ENCODE assay signal across 1 fruit fly cellular context in genomic region chr3L:18784562-18784961, dm6.
TF ChIP-seq lines count a peak whose summit lies in the region.

No protein-coding gene starts in this region.

TF ChIP-seq in whole organism, embryonic, 481 proteins besides CTCF, POLR2A, EP300 and RAD21 (continued from another document and continues in another):
- TF ChIP-seq slp2 (GFP tag; optimal IDR thresholded peaks at IDR 0.05; lab: Kevin White, UChicago) = peak; percentile 38
- TF ChIP-seq Med (GFP tag; lab: Kevin White, UChicago) = peak; percentile 93
- TF ChIP-seq slou (GFP tag; optimal IDR thresholded peaks at IDR 0.05; lab: Kevin White, UChicago) = no peak
- TF ChIP-seq Antp (GFP tag; optimal IDR thresholded peaks at IDR 0.05; lab: Kevin White, UChicago) = peak; percentile 13
- TF ChIP-seq unc-4 (GFP tag; IDR thresholded peaks at IDR 0.05; lab: Robert Waterston, UW; ENCODE audit: partially characterized antibody) = no peak
- no peak for TF ChIP-seq CG10654 (GFP tag; optimal IDR thresholded peaks at IDR 0.05; lab: Kevin White, UChicago)
- TF ChIP-seq Awh (GFP tag; IDR thresholded peaks at IDR 0.05; lab: Robert Waterston, UW) = peak; percentile 65
- peak; percentile 57 for TF ChIP-seq CG32772 (GFP tag; IDR thresholded peaks at IDR 0.05; lab: Robert Waterston, UW)
- peak; percentile 58 for TF ChIP-seq CG9609 (GFP tag; optimal IDR thresholded peaks at IDR 0.05; lab: Kevin White, UChicago)
- no peak for TF ChIP-seq z (GFP tag; IDR thresholded peaks at IDR 0.05; lab: Robert Waterston, UW)
- TF ChIP-seq CG12299 (tag; optimal IDR thresholded peaks at IDR 0.05; lab: Kevin White, UChicago) = no peak
- peak; percentile 37 for TF ChIP-seq Sox100B (GFP tag; optimal IDR thresholded peaks at IDR 0.05; lab: Kevin White, UChicago)
- TF ChIP-seq CG13624 (GFP tag; optimal IDR thresholded peaks at IDR 0.05; lab: Kevin White, UChicago) = peak; percentile 52
- peak in 1 of 2 experiments; percentile 8 for TF ChIP-seq Eip74EF (GFP tag; optimal IDR thresholded peaks at IDR 0.05; lab: Kevin White, UChicago)
- peak; percentile 66 for TF ChIP-seq CG13424 (tag; optimal IDR thresholded peaks at IDR 0.05; lab: Kevin White, UChicago)
- TF ChIP-seq Hey (tag; optimal IDR thresholded peaks at IDR 0.05; lab: Kevin White, UChicago) = no peak
- peak; percentile 72 for TF ChIP-seq CG11696 (GFP tag; IDR thresholded peaks at IDR 0.05; lab: Robert Waterston, UW)
- peak; percentile 49 for TF ChIP-seq onecut (GFP tag; IDR thresholded peaks at IDR 0.05; lab: Robert Waterston, UW)
- peak; percentile 48 for TF ChIP-seq caup (GFP tag; optimal IDR thresholded peaks at IDR 0.05; lab: Kevin White, UChicago; ENCODE audit: severe bottlenecking)
- TF ChIP-seq MESR4 (GFP tag; optimal IDR thresholded peaks at IDR 0.05; lab: Kevin White, UChicago) = no peak
- TF ChIP-seq so (GFP tag; IDR thresholded peaks at IDR 0.05; lab: Robert Waterston, UW) = peak; percentile 82; the same call in 2 of the 3 replicates
- TF ChIP-seq sob (GFP tag; IDR thresholded peaks at IDR 0.05; lab: Robert Waterston, UW) = peak; percentile 76; the same call in 1 of the 2 replicates
- no peak for TF ChIP-seq CG1529 (GFP tag; optimal IDR thresholded peaks at IDR 0.05; lab: Kevin White, UChicago)
- peak; percentile 50; the same call in 1 of the 3 replicates for TF ChIP-seq CG14860 (GFP tag; IDR thresholded peaks at IDR 0.05; lab: Robert Waterston, UW; ENCODE audit: partially characterized antibody)
- TF ChIP-seq HLHmδ (GFP tag; optimal IDR thresholded peaks at IDR 0.05; lab: Kevin White, UChicago) = no peak
- no peak for TF ChIP-seq CG15696 (tag; optimal IDR thresholded peaks at IDR 0.05; lab: Kevin White, UChicago)
- no peak for TF ChIP-seq sna (GFP tag; IDR thresholded peaks at IDR 0.05; lab: Robert Waterston, UW; ENCODE audit: partially characterized antibody)
- TF ChIP-seq vnd (GFP tag; IDR thresholded peaks at IDR 0.05; lab: Robert Waterston, UW; ENCODE audit: partially characterized antibody) = no peak
- TF ChIP-seq CG11695 (GFP tag; IDR thresholded peaks at IDR 0.05; lab: Robert Waterston, UW) = peak; percentile 65
- no peak for TF ChIP-seq tup (GFP tag; optimal IDR thresholded peaks at IDR 0.05; lab: Kevin White, UChicago)
- peak; percentile 12 for TF ChIP-seq Ets97D (GFP tag; optimal IDR thresholded peaks at IDR 0.05; lab: Kevin White, UChicago)
- no peak for TF ChIP-seq ato (GFP tag; IDR thresholded peaks at IDR 0.05; lab: Robert Waterston, UW; ENCODE audit: partially characterized antibody)
- TF ChIP-seq dmrt11E (tag; optimal IDR thresholded peaks at IDR 0.05; lab: Kevin White, UChicago) = no peak
- TF ChIP-seq Rx (GFP tag; IDR thresholded peaks at IDR 0.05; lab: Robert Waterston, UW) = peak; percentile 46
- peak; percentile 40; the same call in 1 of the 2 replicates for TF ChIP-seq CG11247 (GFP tag; IDR thresholded peaks at IDR 0.05; lab: Robert Waterston, UW)
- peak; percentile 39 for TF ChIP-seq CG4820 (GFP tag; optimal IDR thresholded peaks at IDR 0.05; lab: Kevin White, UChicago)
- TF ChIP-seq pum (GFP tag; optimal IDR thresholded peaks at IDR 0.05; lab: Kevin White, UChicago) = peak; percentile 21
- peak; percentile 13 for TF ChIP-seq cwo (GFP tag; optimal IDR thresholded peaks at IDR 0.05; lab: Kevin White, UChicago)
- TF ChIP-seq ap (GFP tag; IDR thresholded peaks at IDR 0.05; lab: Robert Waterston, UW) = peak; percentile 57; the same call in 1 of the 2 replicates
- peak; percentile 79 for TF ChIP-seq CG10366 (GFP tag; IDR thresholded peaks at IDR 0.05; lab: Robert Waterston, UW)
- TF ChIP-seq ci (GFP tag; IDR thresholded peaks at IDR 0.05; lab: Robert Waterston, UW) = peak; percentile 84
- TF ChIP-seq Doc2 (GFP tag; IDR thresholded peaks at IDR 0.05; lab: Robert Waterston, UW) = 0 out of 2 replicates have a peak, but pooled peaks have one; percentile 4
- no peak for TF ChIP-seq CG9797 (GFP tag; optimal IDR thresholded peaks at IDR 0.05; lab: Kevin White, UChicago)
- TF ChIP-seq CG12744 (GFP tag; optimal IDR thresholded peaks at IDR 0.05; lab: Kevin White, UChicago) = peak; percentile 8
- no peak for TF ChIP-seq CG2129 (GFP tag; IDR thresholded peaks at IDR 0.05; lab: Robert Waterston, UW; ENCODE audit: partially characterized antibody)
- TF ChIP-seq CG30431 (GFP tag; optimal IDR thresholded peaks at IDR 0.05; lab: Kevin White, UChicago) = peak; percentile 17
- peak; percentile 61; the same call in 2 of the 3 replicates for TF ChIP-seq CG2889 (GFP tag; IDR thresholded peaks at IDR 0.05; lab: Robert Waterston, UW)
- no peak for TF ChIP-seq gt (GFP tag; IDR thresholded peaks at IDR 0.05; lab: Robert Waterston, UW)
- no peak for TF ChIP-seq Hand (GFP tag; optimal IDR thresholded peaks at IDR 0.05; lab: Kevin White, UChicago)
- TF ChIP-seq CG8359 (GFP tag; optimal IDR thresholded peaks at IDR 0.05; lab: Kevin White, UChicago; ENCODE audit: borderline replicate concordance) = no peak
- no peak for TF ChIP-seq oc (tag; optimal IDR thresholded peaks at IDR 0.05; lab: Kevin White, UChicago)
- TF ChIP-seq CG12219 (GFP tag; optimal IDR thresholded peaks at IDR 0.05; lab: Kevin White, UChicago) = peak; percentile 49
- no peak for TF ChIP-seq CG4282 (GFP tag; optimal IDR thresholded peaks at IDR 0.05; lab: Kevin White, UChicago)
- TF ChIP-seq Xrp1 (GFP tag; IDR thresholded peaks at IDR 0.05; lab: Robert Waterston, UW) = peak; percentile 58
- peak; percentile 56 to 57 for TF ChIP-seq dpn (GFP tag; optimal IDR thresholded peaks at IDR 0.05; lab: Kevin White, UChicago)
- peak; percentile 41 for TF ChIP-seq chn (GFP tag; optimal IDR thresholded peaks at IDR 0.05; lab: Kevin White, UChicago)
- TF ChIP-seq CG10959 (GFP tag; IDR thresholded peaks at IDR 0.05; lab: Robert Waterston, UW) = no peak
- no peak for TF ChIP-seq gsb-n (tag; optimal IDR thresholded peaks at IDR 0.05; lab: Kevin White, UChicago)
- TF ChIP-seq danr (GFP tag; IDR thresholded peaks at IDR 0.05; lab: Robert Waterston, UW) = no peak
- no peak for TF ChIP-seq NK7.1 (GFP tag; optimal IDR thresholded peaks at IDR 0.05; lab: Kevin White, UChicago)
- TF ChIP-seq Fer3 (tag; optimal IDR thresholded peaks at IDR 0.05; lab: Kevin White, UChicago) = peak; percentile 30
- TF ChIP-seq kni (GFP tag; optimal IDR thresholded peaks at IDR 0.05; lab: Kevin White, UChicago) = no peak
- TF ChIP-seq bowl (GFP tag; IDR thresholded peaks at IDR 0.05; lab: Robert Waterston, UW) = peak; percentile 48; the same call in 1 of the 2 replicates
- TF ChIP-seq maf-S (GFP tag; optimal IDR thresholded peaks at IDR 0.05; lab: Kevin White, UChicago) = no peak
- no peak for TF ChIP-seq MBD-R2 (GFP tag; IDR thresholded peaks at IDR 0.05; lab: Robert Waterston, UW)
- peak; percentile 43 for TF ChIP-seq ems (GFP tag; optimal IDR thresholded peaks at IDR 0.05; lab: Kevin White, UChicago)
- TF ChIP-seq CG7963 (GFP tag; IDR thresholded peaks at IDR 0.05; lab: Robert Waterston, UW; ENCODE audit: partially characterized antibody) = no peak
- TF ChIP-seq Sin3A (optimal IDR thresholded peaks at IDR 0.05; lab: Kevin White, UChicago) = no peak
- peak; percentile 52 for TF ChIP-seq tap (tag; optimal IDR thresholded peaks at IDR 0.05; lab: Kevin White, UChicago)
- no peak for TF ChIP-seq sqz (GFP tag; optimal IDR thresholded peaks at IDR 0.05; lab: Kevin White, UChicago)
- peak; percentile 95 for TF ChIP-seq Ets65A (GFP tag; lab: Kevin White, UChicago)
- TF ChIP-seq az2 (GFP tag; optimal IDR thresholded peaks at IDR 0.05; lab: Kevin White, UChicago) = peak; percentile 44
- TF ChIP-seq Hr78 (GFP tag; optimal IDR thresholded peaks at IDR 0.05; lab: Kevin White, UChicago) = no peak
- no peak for TF ChIP-seq Nf-YB (GFP tag; optimal IDR thresholded peaks at IDR 0.05; lab: Kevin White, UChicago)
- TF ChIP-seq CG10431 (GFP tag; optimal IDR thresholded peaks at IDR 0.05; lab: Kevin White, UChicago) = no peak
- TF ChIP-seq CG11085 (GFP tag; IDR thresholded peaks at IDR 0.05; lab: Robert Waterston, UW) = no peak
- no peak for TF ChIP-seq Neu2 (GFP tag; optimal IDR thresholded peaks at IDR 0.05; lab: Kevin White, UChicago; ENCODE audit: borderline replicate concordance)
- TF ChIP-seq toy (GFP tag; IDR thresholded peaks at IDR 0.05; lab: Robert Waterston, UW) = 0 out of 2 replicates have a peak, but pooled peaks have one; percentile 35
- no peak for TF ChIP-seq CG14965 (GFP tag; optimal IDR thresholded peaks at IDR 0.05; lab: Kevin White, UChicago; ENCODE audit: borderline replicate concordance)
- no peak for TF ChIP-seq CG7786 (GFP tag; optimal IDR thresholded peaks at IDR 0.05; lab: Kevin White, UChicago)
- no peak for TF ChIP-seq gfzf (GFP tag; optimal IDR thresholded peaks at IDR 0.05; lab: Kevin White, UChicago)
- no peak for TF ChIP-seq CG6854 (GFP tag; optimal IDR thresholded peaks at IDR 0.05; lab: Kevin White, UChicago)
- no peak for TF ChIP-seq Jarid2 (GFP tag; optimal IDR thresholded peaks at IDR 0.05; lab: Kevin White, UChicago)
- no peak for TF ChIP-seq CG17802 (tag; optimal IDR thresholded peaks at IDR 0.05; lab: Kevin White, UChicago)
- no peak for TF ChIP-seq ab (GFP tag; optimal IDR thresholded peaks at IDR 0.05; lab: Kevin White, UChicago)
- peak; percentile 4 for TF ChIP-seq Deaf1 (tag; optimal IDR thresholded peaks at IDR 0.05; lab: Kevin White, UChicago)
- no peak for TF ChIP-seq tll (GFP tag; optimal IDR thresholded peaks at IDR 0.05; lab: Kevin White, UChicago)
- no peak for TF ChIP-seq bigmax (GFP tag; optimal IDR thresholded peaks at IDR 0.05; lab: Kevin White, UChicago)
- peak; percentile 58 for TF ChIP-seq CG12391 (tag; optimal IDR thresholded peaks at IDR 0.05; lab: Kevin White, UChicago)
- peak; percentile 85 for TF ChIP-seq Sox102F (GFP tag; optimal IDR thresholded peaks at IDR 0.05; lab: Kevin White, UChicago)
- peak; percentile 54 for TF ChIP-seq CG1603 (tag; optimal IDR thresholded peaks at IDR 0.05; lab: Kevin White, UChicago)
- peak; percentile 34 for TF ChIP-seq CG18262 (tag; optimal IDR thresholded peaks at IDR 0.05; lab: Kevin White, UChicago)
- peak; percentile 79 for TF ChIP-seq CG11504 (tag; optimal IDR thresholded peaks at IDR 0.05; lab: Kevin White, UChicago)
- no peak for TF ChIP-seq CG13287 (GFP tag; IDR thresholded peaks at IDR 0.05; lab: Robert Waterston, UW; ENCODE audit: partially characterized antibody)
- no peak for TF ChIP-seq CG10543 (GFP tag; optimal IDR thresholded peaks at IDR 0.05; lab: Kevin White, UChicago)
- peak; percentile 71; the same call in 2 of the 3 replicates for TF ChIP-seq Mrtf (GFP tag; IDR thresholded peaks at IDR 0.05; lab: Robert Waterston, UW)
- no peak for TF ChIP-seq CG31224 (GFP tag; IDR thresholded peaks at IDR 0.05; lab: Robert Waterston, UW)
- no peak for TF ChIP-seq CG6791 (GFP tag; IDR thresholded peaks at IDR 0.05; lab: Robert Waterston, UW; ENCODE audit: partially characterized antibody)
- TF ChIP-seq lola (GFP tag; optimal IDR thresholded peaks at IDR 0.05; lab: Kevin White, UChicago) = no peak
- TF ChIP-seq Dek (tag; optimal IDR thresholded peaks at IDR 0.05; lab: Kevin White, UChicago) = peak; percentile 51
- no peak for TF ChIP-seq CG31365 (tag; optimal IDR thresholded peaks at IDR 0.05; lab: Kevin White, UChicago)
- peak; percentile 11 for TF ChIP-seq Ssrp (tag; optimal IDR thresholded peaks at IDR 0.05; lab: Kevin White, UChicago)
- TF ChIP-seq ac (GFP tag; optimal IDR thresholded peaks at IDR 0.05; lab: Kevin White, UChicago) = no peak
- TF ChIP-seq CG12236 (GFP tag; optimal IDR thresholded peaks at IDR 0.05; lab: Kevin White, UChicago) = no peak
- no peak for TF ChIP-seq CG6175 (GFP tag; IDR thresholded peaks at IDR 0.05; lab: Robert Waterston, UW)
- peak; percentile 42 for TF ChIP-seq jumu (GFP tag; optimal IDR thresholded peaks at IDR 0.05; lab: Kevin White, UChicago)
- no peak for TF ChIP-seq CG42726 (GFP tag; IDR thresholded peaks at IDR 0.05; lab: Robert Waterston, UW; ENCODE audit: partially characterized antibody)
- TF ChIP-seq nerfin-1 (tag; optimal IDR thresholded peaks at IDR 0.05; lab: Kevin White, UChicago) = no peak
- TF ChIP-seq sc (optimal IDR thresholded peaks at IDR 0.05; lab: Kevin White, UChicago) = no peak
- no peak for TF ChIP-seq sc (GFP tag; optimal IDR thresholded peaks at IDR 0.05; lab: Kevin White, UChicago)
- TF ChIP-seq gem (tag; optimal IDR thresholded peaks at IDR 0.05; lab: Kevin White, UChicago) = peak; percentile 82
- TF ChIP-seq sens-2 (GFP tag; IDR thresholded peaks at IDR 0.05; lab: Robert Waterston, UW) = no peak
- peak; percentile 66; the same call in 1 of the 2 replicates for TF ChIP-seq CG6689 (GFP tag; IDR thresholded peaks at IDR 0.05; lab: Robert Waterston, UW)
- no peak for TF ChIP-seq p53 (GFP tag; optimal IDR thresholded peaks at IDR 0.05; lab: Kevin White, UChicago)
- no peak for TF ChIP-seq Tbp (GFP tag; optimal IDR thresholded peaks at IDR 0.05; lab: Kevin White, UChicago)
- TF ChIP-seq gcm2 (GFP tag; optimal IDR thresholded peaks at IDR 0.05; lab: Kevin White, UChicago) = no peak
- peak; percentile 77 for TF ChIP-seq HLH3B (GFP tag; IDR thresholded peaks at IDR 0.05; lab: Robert Waterston, UW)
- TF ChIP-seq CG9437 (GFP tag; optimal IDR thresholded peaks at IDR 0.05; lab: Kevin White, UChicago) = peak; percentile 66
- no peak for TF ChIP-seq CG8290 (GFP tag; optimal IDR thresholded peaks at IDR 0.05; lab: Kevin White, UChicago)
- TF ChIP-seq CG8290 (tag; optimal IDR thresholded peaks at IDR 0.05; lab: Kevin White, UChicago) = peak in 1 of 2 experiments; percentile 52
- TF ChIP-seq cad (GFP tag; optimal IDR thresholded peaks at IDR 0.05; lab: Kevin White, UChicago) = no peak
- peak; percentile 38 for TF ChIP-seq CG2120 (GFP tag; optimal IDR thresholded peaks at IDR 0.05; lab: Kevin White, UChicago)
- peak; percentile 61 for TF ChIP-seq CG17568 (GFP tag; optimal IDR thresholded peaks at IDR 0.05; lab: Kevin White, UChicago)
- TF ChIP-seq rib (GFP tag; IDR thresholded peaks at IDR 0.05; lab: Robert Waterston, UW) = no peak
- no peak for TF ChIP-seq ro (GFP tag; IDR thresholded peaks at IDR 0.05; lab: Robert Waterston, UW)
- TF ChIP-seq Poxn (GFP tag; IDR thresholded peaks at IDR 0.05; lab: Robert Waterston, UW) = no peak
- no peak for TF ChIP-seq vfl (GFP tag; optimal IDR thresholded peaks at IDR 0.05; lab: Kevin White, UChicago)
- peak; percentile 39 for TF ChIP-seq CG15514 (GFP tag; optimal IDR thresholded peaks at IDR 0.05; lab: Kevin White, UChicago)
- peak; percentile 16 for TF ChIP-seq nau (GFP tag; optimal IDR thresholded peaks at IDR 0.05; lab: Kevin White, UChicago)
- TF ChIP-seq trem (tag; optimal IDR thresholded peaks at IDR 0.05; lab: Kevin White, UChicago) = no peak
- TF ChIP-seq BtbVII (GFP tag; optimal IDR thresholded peaks at IDR 0.05; lab: Kevin White, UChicago) = no peak
- TF ChIP-seq CG2678 (tag; optimal IDR thresholded peaks at IDR 0.05; lab: Kevin White, UChicago) = peak; percentile 38
- no peak for TF ChIP-seq scrt (GFP tag; optimal IDR thresholded peaks at IDR 0.05; lab: Kevin White, UChicago)
